Worm (Caenorhabditis elegans): ENCODE measurements around the gene clec-175.

- TF ChIP-seq T22C8.4 (GFP tag; IDR thresholded peaks at IDR 0.05), result no peak
- no peak for TF ChIP-seq flt-1 (GFP tag; IDR thresholded peaks at IDR 0.05)
- no peak for TF ChIP-seq klf-2 (GFP tag; conservative IDR thresholded peaks at IDR 0.05)
- no peak for TF ChIP-seq ztf-29 (GFP tag; IDR thresholded peaks at IDR 0.05)
- TF ChIP-seq med-1 (GFP tag; optimal IDR thresholded peaks at IDR 0.05; ENCODE audit: insufficient read depth), result no peak
- no peak for TF ChIP-seq ztf-23 (GFP tag; IDR thresholded peaks at IDR 0.05)
- TF ChIP-seq cog-1 (tag; optimal IDR thresholded peaks at IDR 0.05), result no peak
- no peak for TF ChIP-seq ref-1 (GFP tag; conservative IDR thresholded peaks at IDR 0.05)
- no peak for TF ChIP-seq tab-1 (GFP tag; IDR thresholded peaks at IDR 0.05)
These were observed 27.7 kb downstream of the clec-175 start for ce11 chrIV:4449843-4450242.
